Fruit fly (Drosophila melanogaster): ENCODE measurements around the gene otu.

The otu gene

DNA sequence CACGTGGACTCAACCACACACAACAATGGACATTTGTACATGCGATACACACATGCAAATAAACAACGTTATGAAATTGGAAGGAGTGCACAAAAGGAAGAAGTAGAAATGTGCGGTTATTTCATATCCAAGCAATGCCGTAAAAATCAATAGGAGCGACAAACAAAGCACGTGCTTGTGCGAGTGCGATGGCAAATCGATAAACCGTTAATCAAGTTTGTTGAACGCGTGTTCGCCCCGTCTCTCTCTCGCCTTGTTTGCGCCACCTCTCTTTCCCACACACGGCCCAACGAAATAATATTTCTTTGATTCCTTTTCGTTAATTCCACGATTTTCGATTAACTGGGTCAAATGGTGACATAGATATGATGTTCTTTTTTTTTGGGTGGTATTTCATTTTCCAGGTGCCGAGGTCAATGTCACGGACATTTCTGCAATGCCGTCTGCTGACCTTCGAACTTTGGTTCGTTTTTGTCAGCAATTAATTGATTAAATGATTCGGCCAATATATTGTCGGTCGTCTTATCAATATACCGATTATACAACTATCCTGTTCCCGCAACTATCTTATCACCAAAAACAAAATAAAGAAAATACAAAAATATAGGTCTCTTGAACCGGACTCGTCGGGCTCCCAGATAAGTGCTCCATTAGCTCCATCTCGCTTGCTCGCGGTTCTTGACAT lies 1.1 kb upstream of the otu start (continued):
- TF ChIP-seq CG1792 (GFP tag; optimal IDR thresholded peaks at IDR 0.05) (no peak), CrebB (tag; optimal IDR thresholded peaks at IDR 0.05) (no peak), CG10431 (GFP tag; optimal IDR thresholded peaks at IDR 0.05) (no peak), pb (GFP tag; optimal IDR thresholded peaks at IDR 0.05) (no peak), Med (GFP tag) (peak; percentile 33), stc (GFP tag; IDR thresholded peaks at IDR 0.05) (no peak), Fer1 (GFP tag; optimal IDR thresholded peaks at IDR 0.05) (no peak), NC2α (GFP tag; optimal IDR thresholded peaks at IDR 0.05) (no peak), ftz-f1 (GFP tag; optimal IDR thresholded peaks at IDR 0.05) (no peak), Hr78 (GFP tag; optimal IDR thresholded peaks at IDR 0.05) (peak in 1 of 2 experiments; percentile 80), eve (GFP tag; optimal IDR thresholded peaks at IDR 0.05) (peak in 1 of 2 experiments; percentile 57), CG8089 (GFP tag; optimal IDR thresholded peaks at IDR 0.05) (no peak), hbn (GFP tag; IDR thresholded peaks at IDR 0.05; ENCODE audit: partially characterized antibody) (no peak), CG10543 (GFP tag; optimal IDR thresholded peaks at IDR 0.05) (no peak), onecut (GFP tag; IDR thresholded peaks at IDR 0.05) (peak; percentile 99), CG11695 (GFP tag; IDR thresholded peaks at IDR 0.05) (no peak), CG8359 (GFP tag; optimal IDR thresholded peaks at IDR 0.05; ENCODE audit: borderline replicate concordance) (no peak), nmo (GFP tag; optimal IDR thresholded peaks at IDR 0.05) (no peak), Sox100B (GFP tag; optimal IDR thresholded peaks at IDR 0.05) (no peak), Max (GFP tag; optimal IDR thresholded peaks at IDR 0.05) (no peak), CG11723 (GFP tag; optimal IDR thresholded peaks at IDR 0.05) (no peak), Antp (GFP tag; optimal IDR thresholded peaks at IDR 0.05) (no peak), CG10274 (GFP tag; optimal IDR thresholded peaks at IDR 0.05) (no peak), CG10321 (GFP tag; IDR thresholded peaks at IDR 0.05) (0 out of 2 replicates have a peak, but pooled peaks have one; percentile 37), cwo (GFP tag; optimal IDR thresholded peaks at IDR 0.05) (peak; percentile 77), Rfx (GFP tag; IDR thresholded peaks at IDR 0.05) (no peak), CG4282 (GFP tag; optimal IDR thresholded peaks at IDR 0.05) (no peak), tna (GFP tag; IDR thresholded peaks at IDR 0.05; ENCODE audit: partially characterized antibody) (no peak), CG14965 (GFP tag; optimal IDR thresholded peaks at IDR 0.05; ENCODE audit: borderline replicate concordance) (no peak), nerfin-1 (tag; optimal IDR thresholded peaks at IDR 0.05) (peak; percentile 1), Dp (GFP tag; optimal IDR thresholded peaks at IDR 0.05) (no peak), br (optimal IDR thresholded peaks at IDR 0.05) (no peak), aop (GFP tag; IDR thresholded peaks at IDR 0.05) (no peak), exex (tag; optimal IDR thresholded peaks at IDR 0.05) (peak; percentile 73), CG3726 (GFP tag; IDR thresholded peaks at IDR 0.05) (no peak), Kr (GFP tag; optimal IDR thresholded peaks at IDR 0.05) (no peak), oc (tag; optimal IDR thresholded peaks at IDR 0.05) (no peak), CG8478 (optimal IDR thresholded peaks at IDR 0.05) (no peak), ro (GFP tag; IDR thresholded peaks at IDR 0.05) (no peak)

DNA sequence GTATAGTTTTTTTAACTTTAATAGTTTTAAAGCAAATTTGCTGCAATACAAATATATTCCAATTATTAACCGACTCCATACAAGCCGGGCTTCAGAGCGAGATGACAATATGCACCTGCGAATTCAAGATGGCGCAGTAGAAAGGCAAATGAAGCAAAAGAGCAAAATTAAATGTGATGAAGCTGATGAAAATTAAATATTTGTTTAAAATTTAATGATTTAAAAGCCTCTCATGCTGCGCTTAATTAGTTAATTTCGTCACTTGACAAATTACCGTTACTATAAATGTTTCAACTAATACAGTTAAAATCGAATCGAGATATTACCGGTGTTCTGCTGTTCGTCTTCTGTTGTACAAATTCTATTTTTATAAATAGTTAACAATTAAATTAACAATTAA lies 287 bp downstream of the otu start, which contains the start of gene CG33181:
Gene CG33181, plus strand, starts transcription at position 301 of the 400 bp plus-strand sequence.
- TF ChIP-seq phol (tag; optimal IDR thresholded peaks at IDR 0.05) (peak; percentile 36), shn (GFP tag; optimal IDR thresholded peaks at IDR 0.05) (no peak), CG18764 (GFP tag; optimal IDR thresholded peaks at IDR 0.05) (no peak)
